Fruit fly (Drosophila melanogaster): ENCODE measurements around the gene ovo.

The ovo gene

dm6 chrX:5083647-5084096, 35.6 kb downstream of the ovo start (continued):
- TF ChIP-seq luna (GFP tag; optimal IDR thresholded peaks at IDR 0.05) (peak; percentile 72), Fer1 (GFP tag; optimal IDR thresholded peaks at IDR 0.05) (peak; percentile 97), CG32532 (GFP tag; IDR thresholded peaks at IDR 0.05) (peak; percentile 98), Hr78 (GFP tag; optimal IDR thresholded peaks at IDR 0.05) (peak in 1 of 2 experiments; percentile 75), mam (GFP tag; optimal IDR thresholded peaks at IDR 0.05) (peak; percentile 95), pan (optimal IDR thresholded peaks at IDR 0.05) (no peak), pan (GFP tag; optimal IDR thresholded peaks at IDR 0.05 in 1 of 2, IDR thresholded peaks at IDR 0.05 in 1 of 2) (peak in 1 of 2 experiments; percentile 98), CG31365 (tag; optimal IDR thresholded peaks at IDR 0.05) (peak; percentile 83), tll (GFP tag; optimal IDR thresholded peaks at IDR 0.05) (peak in 1 of 2 experiments; percentile 31), Eip74EF (GFP tag; optimal IDR thresholded peaks at IDR 0.05) (peak in 1 of 2 experiments; percentile 88), Lpt (GFP tag; optimal IDR thresholded peaks at IDR 0.05) (no peak), CG12236 (GFP tag; optimal IDR thresholded peaks at IDR 0.05) (peak; percentile 87), CG4730 (GFP tag; IDR thresholded peaks at IDR 0.05) (peak; percentile 94), CG6689 (GFP tag; IDR thresholded peaks at IDR 0.05) (peak; percentile 97), CG33213 (GFP tag; optimal IDR thresholded peaks at IDR 0.05) (peak; percentile 90), trem (tag; optimal IDR thresholded peaks at IDR 0.05) (peak; percentile 59), kay (GFP tag; optimal IDR thresholded peaks at IDR 0.05) (peak; percentile 85), CG17829 (tag; optimal IDR thresholded peaks at IDR 0.05) (peak; percentile 93), rib (GFP tag; IDR thresholded peaks at IDR 0.05) (peak; percentile 96), HLH4C (GFP tag; IDR thresholded peaks at IDR 0.05; ENCODE audit: partially characterized antibody) (peak; percentile 64; the same call in 2 of the 3 replicates), Ssrp (tag; optimal IDR thresholded peaks at IDR 0.05) (peak; percentile 87), E2f1 (GFP tag; IDR thresholded peaks at IDR 0.05) (peak; percentile 95), CG13424 (tag; optimal IDR thresholded peaks at IDR 0.05) (peak; percentile 90), CG10654 (GFP tag; optimal IDR thresholded peaks at IDR 0.05) (peak; percentile 89), CG11085 (GFP tag; IDR thresholded peaks at IDR 0.05) (peak; percentile 91), CG18476 (GFP tag; optimal IDR thresholded peaks at IDR 0.05) (peak; percentile 94), bowl (GFP tag; IDR thresholded peaks at IDR 0.05) (peak; percentile 91), salm (tag; optimal IDR thresholded peaks at IDR 0.05) (peak; percentile 81), eyg (GFP tag; optimal IDR thresholded peaks at IDR 0.05) (peak; percentile 82), CG4854 (GFP tag; optimal IDR thresholded peaks at IDR 0.05) (peak; percentile 91), CG8924 (tag; optimal IDR thresholded peaks at IDR 0.05) (peak; percentile 88), CG7372 (GFP tag; IDR thresholded peaks at IDR 0.05) (peak; percentile 94), chinmo (GFP tag; IDR thresholded peaks at IDR 0.05; ENCODE audit: partially characterized antibody) (0 out of 4 replicates have a peak, but pooled peaks have one; percentile 38), Tbp (GFP tag; optimal IDR thresholded peaks at IDR 0.05) (no peak), ATbp (GFP tag; optimal IDR thresholded peaks at IDR 0.05) (peak; percentile 95), ato (GFP tag; IDR thresholded peaks at IDR 0.05; ENCODE audit: partially characterized antibody) (0 out of 2 replicates have a peak, but pooled peaks have one; percentile 18), nom (GFP tag; optimal IDR thresholded peaks at IDR 0.05) (peak; percentile 74), jing (GFP tag; optimal IDR thresholded peaks at IDR 0.05) (peak; percentile 88), seq (GFP tag; IDR thresholded peaks at IDR 0.05) (peak; percentile 96), nau (GFP tag; optimal IDR thresholded peaks at IDR 0.05) (peak; percentile 91), hkb (optimal IDR thresholded peaks at IDR 0.05) (no peak), hkb (GFP tag; IDR thresholded peaks at IDR 0.05) (peak; percentile 98), sug (tag; optimal IDR thresholded peaks at IDR 0.05) (peak; percentile 93), C15 (GFP tag; IDR thresholded peaks at IDR 0.05) (peak; percentile 93), cad (GFP tag; optimal IDR thresholded peaks at IDR 0.05) (no peak), Atf6 (GFP tag; IDR thresholded peaks at IDR 0.05) (peak; percentile 96), gro (GFP tag; optimal IDR thresholded peaks at IDR 0.05) (peak; percentile 96), HHEX (GFP tag; optimal IDR thresholded peaks at IDR 0.05) (peak; percentile 95), ase (GFP tag; IDR thresholded peaks at IDR 0.05) (peak; percentile 97), Chrac-16 (GFP tag; optimal IDR thresholded peaks at IDR 0.05) (peak; percentile 90)

Measured in whole organism, embryonic.